Worm (Caenorhabditis elegans): Measurements from ENCODE around the gene F52E1.2.

DNA sequence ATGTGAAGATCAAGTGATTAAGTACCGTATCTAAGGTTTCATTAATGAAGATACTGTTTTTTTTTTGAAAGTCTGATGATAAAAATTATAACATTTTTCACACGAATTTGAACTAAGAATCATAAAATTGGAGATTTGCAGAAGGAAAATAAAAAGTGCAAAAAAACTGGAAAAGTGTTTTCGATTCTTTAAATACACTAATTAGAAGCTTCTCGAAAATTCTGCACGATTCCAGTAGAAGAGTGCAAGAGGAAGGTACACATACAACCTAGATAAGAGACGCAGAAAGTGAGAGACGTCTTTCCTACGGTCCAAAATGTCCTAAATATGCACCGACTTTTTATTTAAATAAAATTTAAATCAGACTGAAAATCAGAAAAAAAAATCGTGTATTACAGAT lies 15.8 kb downstream of the F52E1.2 start:
- TF ChIP-seq unc-62 (GFP tag; optimal IDR thresholded peaks at IDR 0.05) (no peak), ZK546.5 (tag; optimal IDR thresholded peaks at IDR 0.05) (no peak), fos-1 (tag; optimal IDR thresholded peaks at IDR 0.05) (no peak), daf-12 (tag; optimal IDR thresholded peaks at IDR 0.05) (no peak), ztf-11 (tag; optimal IDR thresholded peaks at IDR 0.05) (no peak), nhr-76 (tag; optimal IDR thresholded peaks at IDR 0.05) (no peak), nhr-11 (tag; optimal IDR thresholded peaks at IDR 0.05) (no peak), zag-1 (tag; optimal IDR thresholded peaks at IDR 0.05) (no peak), lin-39 (tag; optimal IDR thresholded peaks at IDR 0.05) (no peak)
